Fruit fly (Drosophila melanogaster): ENCODE measurements around the gene CG17721.

Gene CG17721

DNA sequence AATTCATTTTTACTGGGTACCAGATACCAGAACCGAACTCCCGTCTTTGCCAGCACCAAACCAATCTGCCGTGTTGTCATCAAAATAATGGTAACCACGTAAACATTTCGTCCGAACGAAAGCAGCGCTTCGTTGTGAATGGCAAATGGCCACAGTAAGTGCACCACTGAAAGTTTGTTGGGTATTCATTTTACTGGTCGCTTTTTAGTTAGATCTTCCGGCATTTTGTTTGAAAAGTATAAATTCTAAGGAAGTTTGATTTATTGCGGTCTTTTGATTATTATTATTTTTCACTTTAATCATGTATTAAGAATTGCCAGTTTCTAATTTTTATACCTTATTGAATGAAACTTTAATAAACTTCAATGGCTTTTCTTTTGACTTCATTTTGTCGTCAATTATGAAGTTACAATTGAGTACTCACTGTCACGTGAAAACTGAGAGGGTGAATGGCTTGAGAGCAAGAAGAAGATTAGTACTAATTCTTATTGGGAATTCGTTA is 20.4 kb upstream of the CG17721 start, which contains the start of gene ZnT86D (continued):
- TF ChIP-seq prd (optimal IDR thresholded peaks at IDR 0.05): no peak
- TF ChIP-seq prd (GFP tag; IDR thresholded peaks at IDR 0.05): peak; percentile 69
- TF ChIP-seq Hsf (GFP tag; optimal IDR thresholded peaks at IDR 0.05): peak; percentile 60
- peak; percentile 86 for TF ChIP-seq CG14710 (tag; optimal IDR thresholded peaks at IDR 0.05)
- peak; percentile 26 for TF ChIP-seq Mes4 (GFP tag; optimal IDR thresholded peaks at IDR 0.05)
- TF ChIP-seq CG8478 (optimal IDR thresholded peaks at IDR 0.05): no peak
- peak; percentile 99 for TF ChIP-seq grau (tag; optimal IDR thresholded peaks at IDR 0.05)
- TF ChIP-seq CG9609 (GFP tag; optimal IDR thresholded peaks at IDR 0.05): peak; percentile 38
- peak; percentile 19 for TF ChIP-seq Dad (GFP tag; optimal IDR thresholded peaks at IDR 0.05)
- TF ChIP-seq Ets97D (GFP tag; optimal IDR thresholded peaks at IDR 0.05): peak; percentile 57
- TF ChIP-seq Asciz (GFP tag; optimal IDR thresholded peaks at IDR 0.05): peak; percentile 5
- TF ChIP-seq stwl (tag; optimal IDR thresholded peaks at IDR 0.05): peak; percentile 58
- TF ChIP-seq Hr3 (GFP tag; optimal IDR thresholded peaks at IDR 0.05): peak; percentile 63
- TF ChIP-seq az2 (GFP tag; optimal IDR thresholded peaks at IDR 0.05): no peak
- no peak for TF ChIP-seq CG14965 (GFP tag; optimal IDR thresholded peaks at IDR 0.05; ENCODE audit: borderline replicate concordance)
- TF ChIP-seq CG6813 (GFP tag; optimal IDR thresholded peaks at IDR 0.05): no peak
- TF ChIP-seq CG3726 (GFP tag; IDR thresholded peaks at IDR 0.05): no peak
- TF ChIP-seq CG30020 (tag; optimal IDR thresholded peaks at IDR 0.05): peak; percentile 47
- TF ChIP-seq CG2129 (GFP tag; IDR thresholded peaks at IDR 0.05; ENCODE audit: partially characterized antibody): no peak
- TF ChIP-seq CG4404 (GFP tag; IDR thresholded peaks at IDR 0.05): peak; percentile 61
- TF ChIP-seq Eip74EF (GFP tag; optimal IDR thresholded peaks at IDR 0.05): peak in 1 of 2 experiments; percentile 46
- peak; percentile 72 for TF ChIP-seq zfh2 (GFP tag; optimal IDR thresholded peaks at IDR 0.05)
- TF ChIP-seq CG10979 (tag; optimal IDR thresholded peaks at IDR 0.05): peak; percentile 48
- TF ChIP-seq Hey (tag; optimal IDR thresholded peaks at IDR 0.05): no peak
- peak; percentile 47 for TF ChIP-seq CG3163 (GFP tag; optimal IDR thresholded peaks at IDR 0.05)
- peak; percentile 43; the same call in 1 of the 2 replicates for TF ChIP-seq unc-4 (GFP tag; IDR thresholded peaks at IDR 0.05; ENCODE audit: partially characterized antibody)
- no peak for TF ChIP-seq hb (GFP tag; IDR thresholded peaks at IDR 0.05; ENCODE audit: partially characterized antibody)
- peak; percentile 39 for TF ChIP-seq CG8388 (GFP tag; optimal IDR thresholded peaks at IDR 0.05)
- TF ChIP-seq tin (GFP tag; optimal IDR thresholded peaks at IDR 0.05): peak; percentile 51
- peak; percentile 12 to 43 for TF ChIP-seq chif (GFP tag; optimal IDR thresholded peaks at IDR 0.05)
- peak; percentile 25 for TF ChIP-seq slou (GFP tag; optimal IDR thresholded peaks at IDR 0.05)
- TF ChIP-seq ac (GFP tag; optimal IDR thresholded peaks at IDR 0.05): no peak
- TF ChIP-seq CG4328 (GFP tag; optimal IDR thresholded peaks at IDR 0.05): peak; percentile 59
- TF ChIP-seq pfk (GFP tag; optimal IDR thresholded peaks at IDR 0.05): peak; percentile 31
- TF ChIP-seq cg (GFP tag; optimal IDR thresholded peaks at IDR 0.05): no peak
- TF ChIP-seq CG11085 (GFP tag; IDR thresholded peaks at IDR 0.05): no peak
- peak; percentile 35 for TF ChIP-seq Camta (GFP tag; optimal IDR thresholded peaks at IDR 0.05)
- peak; percentile 20 for TF ChIP-seq scrt (GFP tag; optimal IDR thresholded peaks at IDR 0.05)
- TF ChIP-seq pho (GFP tag; optimal IDR thresholded peaks at IDR 0.05): peak; percentile 79
- no peak for TF ChIP-seq CG11093 (GFP tag; IDR thresholded peaks at IDR 0.05)
- no peak for TF ChIP-seq otp (GFP tag; IDR thresholded peaks at IDR 0.05)
- TF ChIP-seq CG1792 (GFP tag; optimal IDR thresholded peaks at IDR 0.05): peak; percentile 45
- no peak for TF ChIP-seq Hr78 (GFP tag; optimal IDR thresholded peaks at IDR 0.05)
- peak; percentile 72 for TF ChIP-seq CG15269 (tag; optimal IDR thresholded peaks at IDR 0.05)
- TF ChIP-seq Vsx1 (GFP tag; optimal IDR thresholded peaks at IDR 0.05): peak; percentile 29
- peak; percentile 35 for TF ChIP-seq fd3F (GFP tag; optimal IDR thresholded peaks at IDR 0.05)
- no peak for TF ChIP-seq Hr39 (optimal IDR thresholded peaks at IDR 0.05)
- peak; percentile 80 for TF ChIP-seq sug (tag; optimal IDR thresholded peaks at IDR 0.05)
- peak; percentile 11 for TF ChIP-seq lbe (GFP tag; optimal IDR thresholded peaks at IDR 0.05)
- TF ChIP-seq dmrt99B (tag; optimal IDR thresholded peaks at IDR 0.05): peak; percentile 65
- peak; percentile 97 for TF ChIP-seq Ets65A (GFP tag)
